Fruit fly (Drosophila melanogaster) whole organism, embryonic: ENCODE results near the gene Unr.

Source experiments
- B-H1 ChIP-seq: fragments of 200-800 bp; sonication (Bioruptor generic); IDR thresholded peaks from 3 replicates; pipeline ENCODE4 v1.3.6; 2022; ENCODE audit warnings: missing biosample characterization, missing genetic modification characterization
- B-H2 ChIP-seq: fragments of 200-800 bp; sonication (Bioruptor generic); optimal IDR thresholded peaks from 2 replicates; lab custom pipeline; 2018; ENCODE audit warnings: missing biosample characterization, mild to moderate bottlenecking, missing genetic modification characterization
- Bgb ChIP-seq: fragments of 200-800 bp; sonication (Bioruptor generic); IDR thresholded peaks from 2 replicates; pipeline ENCODE4 v1.3.6; 2022; ENCODE audit warnings: missing biosample characterization, missing genetic modification characterization; ENCODE audit not compliant: partially characterized antibody
- CG10267 ChIP-seq: fragments of 200-800 bp; sonication (Bioruptor generic); optimal IDR thresholded peaks from 2 replicates; lab custom pipeline; 2018; ENCODE audit warnings: missing biosample characterization, mild to moderate bottlenecking, missing genetic modification characterization, moderate library complexity
- CG10274 ChIP-seq: fragments of 200-800 bp; sonication (Bioruptor generic); optimal IDR thresholded peaks from 3 replicates; lab custom pipeline; 2017; ENCODE audit warnings: missing biosample characterization, mild to moderate bottlenecking, missing genetic modification characterization
- CG10565 ChIP-seq: fragments of 200-800 bp; sonication (Bioruptor generic); optimal IDR thresholded peaks from 3 replicates; lab custom pipeline; 2016; ENCODE audit warnings: missing biosample characterization, mild to moderate bottlenecking, missing genetic modification characterization
- CG11560 ChIP-seq: fragments of 200-800 bp; sonication (Bioruptor generic); IDR thresholded peaks from 3 replicates; pipeline ENCODE4 v1.3.6; 2022; ENCODE audit warnings: missing biosample characterization, missing genetic modification characterization
- CG11695 ChIP-seq: fragments of 200-800 bp; sonication (Bioruptor generic); IDR thresholded peaks from 3 replicates; pipeline ENCODE4 v1.3.6; 2022; ENCODE audit warnings: missing biosample characterization, missing genetic modification characterization
- CG14710 ChIP-seq: fragments of 200-800 bp; sonication (Bioruptor generic); optimal IDR thresholded peaks from 3 replicates; lab custom pipeline; 2019; ENCODE audit warnings: missing biosample characterization, mild to moderate bottlenecking, missing genetic modification characterization, moderate library complexity
- CG15696 ChIP-seq: fragments of 200-800 bp; sonication (Bioruptor generic); optimal IDR thresholded peaks from 2 replicates; lab custom pipeline; 2019; ENCODE audit warnings: missing biosample characterization, mild to moderate bottlenecking, missing genetic modification characterization, moderate library complexity
- CG16863 ChIP-seq: fragments of 200-800 bp; sonication (Bioruptor generic); optimal IDR thresholded peaks from 3 replicates; lab custom pipeline; 2016; ENCODE audit warnings: missing biosample characterization, missing genetic modification characterization
- CG17328 ChIP-seq: fragments of 200-800 bp; sonication (Bioruptor generic); IDR thresholded peaks from 2 replicates; pipeline ENCODE4 v1.3.6; 2022; ENCODE audit warnings: missing biosample characterization, missing genetic modification characterization
- CG32767 ChIP-seq: fragments of 200-800 bp; sonication (Bioruptor generic); IDR thresholded peaks from 2 replicates; pipeline ENCODE4 v1.3.6; 2022; ENCODE audit warnings: missing biosample characterization, missing genetic modification characterization
- CG4328 ChIP-seq: fragments of 200-800 bp; sonication (Bioruptor generic); optimal IDR thresholded peaks from 3 replicates; lab custom pipeline; 2017; ENCODE audit warnings: missing biosample characterization, missing genetic modification reagents, missing genetic modification characterization
- CG6654 ChIP-seq: fragments of 200-800 bp; sonication (Bioruptor generic); optimal IDR thresholded peaks from 2 replicates; lab custom pipeline; 2017; ENCODE audit warnings: missing biosample characterization, mild to moderate bottlenecking, missing genetic modification characterization
- CG7556 ChIP-seq: fragments of 200-800 bp; sonication (Bioruptor generic); optimal IDR thresholded peaks from 2 replicates; lab custom pipeline; 2017; ENCODE audit warnings: missing biosample characterization, mild to moderate bottlenecking, missing genetic modification characterization
- CG7745 ChIP-seq: fragments of 200-800 bp; sonication (Bioruptor generic); optimal IDR thresholded peaks from 2 replicates; lab custom pipeline; 2018; ENCODE audit warnings: missing biosample characterization, mild to moderate bottlenecking, missing genetic modification characterization, moderate library complexity
- CG8944 ChIP-seq: fragments of 200-800 bp; sonication (Bioruptor generic); optimal IDR thresholded peaks from 3 replicates; lab custom pipeline; 2016; ENCODE audit warnings: missing biosample characterization, missing genetic modification characterization
- CG9437 ChIP-seq: fragments of 200-800 bp; sonication (Bioruptor generic); optimal IDR thresholded peaks from 2 replicates; lab custom pipeline; 2018; ENCODE audit warnings: missing biosample characterization, mild to moderate bottlenecking, missing genetic modification characterization
- CG9609 ChIP-seq: fragments of 200-800 bp; sonication (Bioruptor generic); optimal IDR thresholded peaks from 3 replicates; lab custom pipeline; 2016; ENCODE audit warnings: missing biosample characterization, missing genetic modification characterization
- Fer1 ChIP-seq: fragments of 200-800 bp; sonication (Bioruptor generic); optimal IDR thresholded peaks from 2 replicates; lab custom pipeline; 2017; ENCODE audit warnings: missing biosample characterization, mild to moderate bottlenecking, missing genetic modification characterization
- Fer2 ChIP-seq: fragments of 200-800 bp; sonication (Bioruptor generic); optimal IDR thresholded peaks from 2 replicates; lab custom pipeline; 2018; ENCODE audit warnings: missing biosample characterization, mild to moderate bottlenecking, missing genetic modification characterization, moderate library complexity
- MTF-1 ChIP-seq: fragments of 200-800 bp; sonication (Bioruptor generic); optimal IDR thresholded peaks from 2 replicates; lab custom pipeline; 2018; ENCODE audit warnings: missing biosample characterization, mild to moderate bottlenecking, missing genetic modification characterization, borderline replicate concordance
- NC2α ChIP-seq: fragments of 200-800 bp; sonication (Bioruptor generic); optimal IDR thresholded peaks from 2 replicates; lab custom pipeline; 2016; ENCODE audit warnings: missing biosample characterization, missing genetic modification characterization
- Poxn ChIP-seq: fragments of 200-800 bp; sonication (Bioruptor generic); IDR thresholded peaks from 2 replicates; pipeline ENCODE4 v1.3.6; 2022; ENCODE audit warnings: missing biosample characterization, missing genetic modification characterization
- abd-A ChIP-seq: fragments of 200-800 bp; sonication (Bioruptor generic); optimal IDR thresholded peaks from 3 replicates; lab custom pipeline; 2019; ENCODE audit warnings: missing biosample characterization, mild to moderate bottlenecking, missing genetic modification characterization, moderate library complexity
- ac ChIP-seq: fragments of 200-800 bp; sonication (Bioruptor generic); optimal IDR thresholded peaks from 3 replicates; lab custom pipeline; 2017; ENCODE audit warnings: missing biosample characterization, mild to moderate bottlenecking, missing genetic modification characterization
- cg ChIP-seq: fragments of 200-800 bp; sonication (Bioruptor generic); optimal IDR thresholded peaks from 3 replicates; lab custom pipeline; 2019; ENCODE audit warnings: missing biosample characterization, mild to moderate bottlenecking, missing genetic modification characterization, moderate library complexity
- corto ChIP-seq: fragments of 200-800 bp; sonication (Bioruptor generic); optimal IDR thresholded peaks from 2 replicates; lab custom pipeline; 2016; ENCODE audit warnings: missing biosample characterization, mild to moderate bottlenecking, missing genetic modification characterization, moderate library complexity
- cwo ChIP-seq: fragments of 200-800 bp; sonication (Bioruptor generic); optimal IDR thresholded peaks from 3 replicates; lab custom pipeline; 2017; ENCODE audit warnings: missing biosample characterization, missing genetic modification characterization, mild to moderate bottlenecking, moderate library complexity, missing genetic modification reagents
- dan ChIP-seq: fragments of 200-800 bp; sonication (Bioruptor generic); IDR thresholded peaks from 2 replicates; pipeline ENCODE4 v1.3.6; 2022; ENCODE audit warnings: missing biosample characterization, missing genetic modification characterization
- dmrt11E ChIP-seq: fragments of 200-800 bp; sonication (Bioruptor generic); optimal IDR thresholded peaks from 3 replicates; lab custom pipeline; 2018; ENCODE audit warnings: missing biosample characterization, mild to moderate bottlenecking, missing genetic modification characterization, moderate library complexity
- en ChIP-seq: fragments of 200-800 bp; sonication (Bioruptor generic); optimal IDR thresholded peaks from 2 replicates; lab custom pipeline; 2016; ENCODE audit warnings: missing biosample characterization, missing genetic modification characterization
- grau ChIP-seq: fragments of 200-800 bp; optimal IDR thresholded peaks from 3 replicates; lab custom pipeline; 2019; ENCODE audit warnings: missing biosample characterization, mild to moderate bottlenecking, missing genetic modification characterization, moderate library complexity
- her ChIP-seq: fragments of 200-800 bp; sonication (Bioruptor generic); optimal IDR thresholded peaks from 2 replicates; lab custom pipeline; 2016; ENCODE audit warnings: missing biosample characterization, missing genetic modification characterization
- ind ChIP-seq: fragments of 200-800 bp; sonication (Bioruptor generic); optimal IDR thresholded peaks from 3 replicates; lab custom pipeline; 2016; ENCODE audit warnings: missing biosample characterization, missing genetic modification characterization
- kni ChIP-seq: fragments of 200-800 bp; sonication (Bioruptor generic); optimal IDR thresholded peaks from 3 replicates; lab custom pipeline; 2017; ENCODE audit warnings: mild to moderate bottlenecking, missing biosample characterization, missing genetic modification reagents, missing genetic modification characterization
- odd ChIP-seq: fragments of 200-800 bp; sonication (Bioruptor generic); optimal IDR thresholded peaks from 2 replicates; lab custom pipeline; 2017; ENCODE audit warnings: missing biosample characterization, mild to moderate bottlenecking, missing genetic modification characterization
- onecut ChIP-seq: fragments of 200-800 bp; sonication (Bioruptor generic); IDR thresholded peaks from 2 replicates; pipeline ENCODE4 v1.3.6; 2022; ENCODE audit warnings: missing biosample characterization, missing genetic modification characterization
- pb ChIP-seq: fragments of 200-800 bp; sonication (Bioruptor generic); optimal IDR thresholded peaks from 3 replicates; lab custom pipeline; 2016; ENCODE audit warnings: missing biosample characterization, missing genetic modification characterization
- phol ChIP-seq: fragments of 200-800 bp; sonication (Bioruptor generic); optimal IDR thresholded peaks from 3 replicates; lab custom pipeline; 2018; ENCODE audit warnings: missing biosample characterization, mild to moderate bottlenecking, missing genetic modification characterization, moderate library complexity
- pnt ChIP-seq: fragments of 200-800 bp; sonication (Bioruptor generic); optimal IDR thresholded peaks from 3 replicates; lab custom pipeline; 2016; ENCODE audit warnings: missing biosample characterization, missing genetic modification characterization
- pzg ChIP-seq: fragments of 200-800 bp; sonication (Bioruptor generic); optimal IDR thresholded peaks from 3 replicates; lab custom pipeline; 2018; ENCODE audit warnings: missing biosample characterization, mild to moderate bottlenecking, missing genetic modification characterization, moderate library complexity
- run ChIP-seq: fragments of 200-800 bp; sonication (Bioruptor generic); optimal IDR thresholded peaks from 3 replicates; lab custom pipeline; 2018; ENCODE audit warnings: missing biosample characterization, mild to moderate bottlenecking, missing genetic modification characterization
- seq ChIP-seq: fragments of 200-800 bp; sonication (Bioruptor generic); IDR thresholded peaks from 2 replicates; pipeline ENCODE4 v1.3.6; 2022; ENCODE audit warnings: missing biosample characterization, missing genetic modification characterization
- slbo ChIP-seq: fragments of 200-800 bp; sonication (Bioruptor generic); IDR thresholded peaks from 2 replicates; pipeline ENCODE4 v1.3.6; 2022; ENCODE audit warnings: missing biosample characterization, missing genetic modification characterization
- stwl ChIP-seq: fragments of 200-800 bp; sonication (Bioruptor generic); optimal IDR thresholded peaks from 3 replicates; lab custom pipeline; 2018; ENCODE audit warnings: missing biosample characterization, mild to moderate bottlenecking, missing genetic modification characterization, moderate library complexity
- tup ChIP-seq: fragments of 200-800 bp; sonication (Bioruptor generic); optimal IDR thresholded peaks from 2 replicates; lab custom pipeline; 2016; ENCODE audit warnings: missing biosample characterization, mild to moderate bottlenecking, missing genetic modification characterization, moderate library complexity

Unr gene

dm6 chr3L:8441745-8442575 lies at the start of gene Unr (continued):
- TF ChIP-seq run (tag; lab: Kevin White, UChicago) (peak; percentile 44), CG15696 (tag; lab: Kevin White, UChicago) (peak; percentile 67), cg (GFP tag; lab: Kevin White, UChicago) (peak; percentile 97), dan (GFP tag; lab: Robert Waterston, UW) (no peak), B-H2 (GFP tag; lab: Kevin White, UChicago) (peak; percentile 91), CG11560 (no peak), CG10267 (tag; lab: Kevin White, UChicago) (peak; percentile 93), pb (GFP tag; lab: Kevin White, UChicago) (peak; percentile 53), stwl (peak; percentile 49), CG16863 (GFP tag; lab: Kevin White, UChicago) (peak; percentile 63), tup (GFP tag; lab: Kevin White, UChicago) (peak; percentile 58), abd-A (tag; lab: Kevin White, UChicago) (no peak), MTF-1 (GFP tag; lab: Kevin White, UChicago) (peak; percentile 33), B-H1 (peak; percentile 79), CG32767 (no peak), odd (GFP tag; lab: Kevin White, UChicago) (peak; percentile 66), slbo (GFP tag; lab: Robert Waterston, UW) (peak; percentile 89), Bgb (GFP tag; lab: Robert Waterston, UW) (no peak), phol (tag; lab: Kevin White, UChicago) (peak; percentile 99), Poxn (GFP tag; lab: Robert Waterston, UW) (no peak), cwo (GFP tag; lab: Kevin White, UChicago) (peak; percentile 51), CG7556 (GFP tag; lab: Kevin White, UChicago) (peak; percentile 67), en (peak; percentile 18), Fer2 (tag; lab: Kevin White, UChicago) (peak; percentile 69), pzg (GFP tag; lab: Kevin White, UChicago) (peak; percentile 75), CG17328 (GFP tag; lab: Robert Waterston, UW) (peak; percentile 80), ac (GFP tag; lab: Kevin White, UChicago) (no peak), her (GFP tag; lab: Kevin White, UChicago) (peak; percentile 76), CG9609 (GFP tag; lab: Kevin White, UChicago) (peak; percentile 74), CG4328 (GFP tag; lab: Kevin White, UChicago) (peak; percentile 75), Fer1 (peak; percentile 81), onecut (peak; percentile 86), CG11695 (GFP tag; lab: Robert Waterston, UW) (peak; percentile 79), grau (tag; lab: Kevin White, UChicago) (peak; percentile 74), CG7745 (tag; lab: Kevin White, UChicago) (no peak), CG10274 (GFP tag; lab: Kevin White, UChicago) (no peak), CG9437 (GFP tag; lab: Kevin White, UChicago) (peak; percentile 58), corto (GFP tag; lab: Kevin White, UChicago) (peak; percentile 71), ind (GFP tag; lab: Kevin White, UChicago) (peak; percentile 80), dmrt11E (tag; lab: Kevin White, UChicago) (peak; percentile 31), CG10565 (GFP tag; lab: Kevin White, UChicago) (no peak), NC2α (peak; percentile 48), CG6654 (peak; percentile 4), CG14710 (peak; percentile 53), pnt (GFP tag; lab: Kevin White, UChicago) (peak; percentile 69), CG8944 (GFP tag; lab: Kevin White, UChicago) (peak; percentile 72), seq (GFP tag; lab: Robert Waterston, UW) (no peak), kni (GFP tag; lab: Kevin White, UChicago) (no peak)
